Worm (Caenorhabditis elegans) whole organism, L1 larva: ENCODE results near the gene ZK822.10.

Experiments
- C34B4.2 ChIP-seq: sonication (generic microtip); optimal IDR thresholded peaks from 2 replicates; lab custom pipeline; 2017; ENCODE audit warnings: mild to moderate bottlenecking, missing genetic modification characterization, missing compliant biosample characterization
- Y116A8C.19 ChIP-seq: sonication (generic microtip); optimal IDR thresholded peaks from 2 replicates; lab custom pipeline; 2016; ENCODE audit warnings: missing compliant biosample characterization, missing genetic modification characterization, borderline replicate concordance
- aha-1 ChIP-seq: fragments of 150-350 bp; optimal IDR thresholded peaks from 2 replicates; lab custom pipeline; 2014; ENCODE audit warnings: missing biosample characterization, missing genetic modification characterization
- aly-2 ChIP-seq: fragments of 150-350 bp; optimal IDR thresholded peaks from 2 replicates; lab custom pipeline; 2014; ENCODE audit warnings: missing biosample characterization, missing genetic modification characterization
- blmp-1 ChIP-seq: fragments of 150-350 bp; optimal IDR thresholded peaks from 2 replicates; lab custom pipeline; 2014; ENCODE audit warnings: missing biosample characterization, missing genetic modification characterization
- ceh-8 ChIP-seq: fragments of 200-800 bp; sonication (Bioruptor generic); optimal IDR thresholded peaks from 2 replicates; lab custom pipeline; 2018; ENCODE audit warnings: mild to moderate bottlenecking, missing genetic modification characterization, moderate library complexity, missing compliant biosample characterization
- efl-1 ChIP-seq, 4 experiments: fragments of 150-350 bp; optimal IDR thresholded peaks in 3 of 4; peaks in 1 of 4; 1 replicate in 1 of 4; 2 replicates in 3 of 4; lab custom pipeline; 2014; ENCODE audit warnings: missing biosample characterization in 2 of 4, missing genetic modification characterization in 2 of 4, missing genetic modification reagents in 2 of 4
- efl-3 ChIP-seq: fragments of 200-800 bp; sonication (Bioruptor generic); optimal IDR thresholded peaks from 2 replicates; lab custom pipeline; 2018; ENCODE audit warnings: mild to moderate bottlenecking, missing genetic modification characterization, missing compliant biosample characterization
- elt-2 ChIP-seq: sonication (generic microtip); optimal IDR thresholded peaks from 2 replicates; lab custom pipeline; 2016; ENCODE audit warnings: missing genetic modification characterization, mild to moderate bottlenecking, inconsistent platforms, missing compliant biosample characterization, missing genetic modification reagents
- elt-3 ChIP-seq, 6 experiments: fragments of 150-350 bp in 1 of 6; sonication (generic microtip); optimal IDR thresholded peaks; 2 replicates each; lab custom pipeline; 2017 to 2018; ENCODE audit warnings: missing biosample characterization in 6 of 6, missing genetic modification characterization in 6 of 6, inconsistent platforms in 1 of 6
- fkh-8 ChIP-seq: sonication (generic microtip); optimal IDR thresholded peaks from 2 replicates; lab custom pipeline; 2016; ENCODE audit warnings: mild to moderate bottlenecking, missing genetic modification characterization, missing compliant biosample characterization
- hlh-4 ChIP-seq: sonication (generic microtip); optimal IDR thresholded peaks from 2 replicates; lab custom pipeline; 2016; ENCODE audit warnings: mild to moderate bottlenecking, missing genetic modification characterization, missing compliant biosample characterization
- irx-1 ChIP-seq: sonication (generic microtip); optimal IDR thresholded peaks from 2 replicates; lab custom pipeline; 2016; ENCODE audit warnings: missing genetic modification characterization, missing compliant biosample characterization
- jun-1 ChIP-seq: fragments of 150-350 bp; optimal IDR thresholded peaks from 2 replicates; lab custom pipeline; 2014; ENCODE audit warnings: missing biosample characterization, missing genetic modification reagents, missing genetic modification characterization
- lin-14 ChIP-seq: fragments of 200-800 bp; sonication (Bioruptor generic); optimal IDR thresholded peaks from 2 replicates; lab custom pipeline; 2018; ENCODE audit warnings: mild to moderate bottlenecking, missing genetic modification characterization, moderate library complexity, missing compliant biosample characterization
- lin-15B ChIP-seq: fragments of 150-350 bp; sonication (generic microtip); optimal IDR thresholded peaks from 3 replicates; lab custom pipeline; 2014; ENCODE audit warnings: missing biosample characterization, missing genetic modification characterization
- lin-35 ChIP-seq, 2 experiments: fragments of 150-350 bp; optimal IDR thresholded peaks; 2 replicates each; lab custom pipeline; 2014; ENCODE audit warnings: missing biosample characterization in 2 of 2, missing genetic modification characterization in 2 of 2, missing genetic modification reagents in 2 of 2
- lir-3 ChIP-seq: sonication (generic microtip); optimal IDR thresholded peaks from 2 replicates; lab custom pipeline; 2016; ENCODE audit warnings: mild to moderate bottlenecking, missing genetic modification characterization, moderate library complexity, missing compliant biosample characterization; ENCODE audit not compliant: poor library complexity
- mab-9 ChIP-seq: fragments of 200-800 bp; sonication (Bioruptor generic); IDR thresholded peaks from 2 replicates; pipeline ENCODE4 v1.3.6; 2022; ENCODE audit warnings: missing genetic modification reagents, missing genetic modification characterization, missing compliant biosample characterization
- mdl-1 ChIP-seq, 2 experiments: fragments of 150-350 bp; optimal IDR thresholded peaks; 2 replicates each; lab custom pipeline; 2014 to 2017; ENCODE audit warnings: missing biosample characterization in 2 of 2, missing genetic modification characterization in 2 of 2, inconsistent platforms in 1 of 2
- mep-1 ChIP-seq: fragments of 150-350 bp; optimal IDR thresholded peaks from 2 replicates; lab custom pipeline; 2014; ENCODE audit warnings: missing biosample characterization, missing genetic modification characterization
- nhr-12 ChIP-seq: sonication (generic microtip); optimal IDR thresholded peaks from 2 replicates; lab custom pipeline; 2017; ENCODE audit warnings: missing biosample characterization, missing genetic modification characterization
- nhr-19 ChIP-seq: fragments of 200-800 bp; sonication (Bioruptor generic); conservative IDR thresholded peaks from 2 replicates; pipeline ENCODE4 v1.3.6; 2022; ENCODE audit warnings: missing genetic modification characterization, missing compliant biosample characterization
- nhr-20 ChIP-seq: sonication (generic microtip); optimal IDR thresholded peaks from 2 replicates; lab custom pipeline; 2016; ENCODE audit warnings: mild to moderate bottlenecking, missing genetic modification characterization, missing compliant biosample characterization
- nhr-237 ChIP-seq: fragments of 150-350 bp; optimal IDR thresholded peaks from 2 replicates; lab custom pipeline; 2014; ENCODE audit warnings: missing biosample characterization, missing genetic modification characterization
- nhr-28 ChIP-seq: fragments of 150-350 bp; optimal IDR thresholded peaks from 2 replicates; lab custom pipeline; 2014; ENCODE audit warnings: missing biosample characterization, missing genetic modification characterization
- nhr-47 ChIP-seq: sonication (generic microtip); optimal IDR thresholded peaks from 2 replicates; lab custom pipeline; 2016; ENCODE audit warnings: mild to moderate bottlenecking, missing genetic modification characterization, moderate library complexity, missing compliant biosample characterization
- nhr-71 ChIP-seq: sonication (generic microtip); optimal IDR thresholded peaks from 2 replicates; lab custom pipeline; 2016; ENCODE audit warnings: mild to moderate bottlenecking, missing genetic modification characterization, moderate library complexity, missing compliant biosample characterization
- nhr-76 ChIP-seq: sonication (generic microtip); optimal IDR thresholded peaks from 2 replicates; lab custom pipeline; 2017; ENCODE audit warnings: missing biosample characterization, missing genetic modification characterization
- nhr-85 ChIP-seq: sonication (generic microtip); peaks from one replicate; lab custom pipeline; 2016; ENCODE audit warnings: missing genetic modification characterization, inconsistent platforms, missing compliant biosample characterization
- nhr-90 ChIP-seq: sonication (generic microtip); optimal IDR thresholded peaks from 2 replicates; lab custom pipeline; 2016; ENCODE audit warnings: mild to moderate bottlenecking, missing genetic modification characterization, missing compliant biosample characterization; ENCODE audit not compliant: poor library complexity
- pax-3 ChIP-seq: fragments of 200-800 bp; sonication (Bioruptor generic); optimal IDR thresholded peaks from 2 replicates; lab custom pipeline; 2018; ENCODE audit warnings: mild to moderate bottlenecking, missing genetic modification characterization, moderate library complexity, missing compliant biosample characterization
- pqm-1 ChIP-seq: sonication (generic microtip); optimal IDR thresholded peaks from 3 replicates; lab custom pipeline; 2017; ENCODE audit warnings: missing biosample characterization, missing genetic modification characterization
- rnt-1 ChIP-seq: sonication (generic microtip); optimal IDR thresholded peaks from 2 replicates; lab custom pipeline; 2016; ENCODE audit warnings: mild to moderate bottlenecking, missing genetic modification characterization, moderate library complexity, missing compliant biosample characterization
- snu-23 ChIP-seq: sonication (generic microtip); optimal IDR thresholded peaks from 2 replicates; lab custom pipeline; 2016; ENCODE audit warnings: missing genetic modification characterization, missing compliant biosample characterization
- tbx-2 ChIP-seq: sonication (generic microtip); optimal IDR thresholded peaks from 2 replicates; lab custom pipeline; 2016; ENCODE audit warnings: missing genetic modification characterization, missing compliant biosample characterization
- tlp-1 ChIP-seq: fragments of 150-350 bp; optimal IDR thresholded peaks from 2 replicates; lab custom pipeline; 2014; ENCODE audit warnings: missing biosample characterization, missing genetic modification characterization
- unc-86 ChIP-seq: sonication (generic microtip); optimal IDR thresholded peaks from 2 replicates; lab custom pipeline; 2016; ENCODE audit warnings: missing genetic modification characterization, missing compliant biosample characterization
- unc-98 ChIP-seq: fragments of 200-800 bp; sonication (Bioruptor generic); IDR thresholded peaks from 2 replicates; pipeline ENCODE4 v1.3.6; 2022; ENCODE audit warnings: missing genetic modification characterization, missing compliant biosample characterization
- zag-1 ChIP-seq: fragments of 150-350 bp; optimal IDR thresholded peaks from 2 replicates; lab custom pipeline; 2014; ENCODE audit warnings: missing biosample characterization, missing genetic modification characterization
- zip-4 ChIP-seq: fragments of 200-800 bp; sonication (Bioruptor generic); optimal IDR thresholded peaks from 2 replicates; lab custom pipeline; 2018; ENCODE audit warnings: mild to moderate bottlenecking, missing genetic modification characterization, moderate library complexity, missing compliant biosample characterization

ZK822.10 gene

ce11 chrIV:11914260-11914836 lies 2.6 kb upstream of the ZK822.10 start:
- TF ChIP-seq nhr-12 (tag; lab: Kevin White, UChicago) (no peak), efl-1 (optimal IDR thresholded peaks at IDR 0.05; lab: Kevin White, UChicago) (no peak), efl-1 (GFP tag; optimal IDR thresholded peaks at IDR 0.05 in 1 of 2; lab: Kevin White, UChicago) (peak in 1 of 2 experiments; percentile 84)

ce11 chrIV:11914837-11915737 lies 1.9 kb upstream of the ZK822.10 start, which contains the start of gene fat-6:
TSS of gene fat-6 (minus strand) at chrIV:11915687.
- TF ChIP-seq mdl-1 (tag; optimal IDR thresholded peaks at IDR 0.05; lab: Kevin White, UChicago): peak in 1 of 2 experiments; percentile 21
- no peak for TF ChIP-seq aly-2
- TF ChIP-seq efl-3 (GFP tag; lab: Kevin White, UChicago): no peak
- TF ChIP-seq tlp-1 (tag; lab: Kevin White, UChicago): peak; percentile 24
- TF ChIP-seq rnt-1: no peak
- peak in 3 of 6 experiments; percentile 59 to 60 (median 59) for TF ChIP-seq elt-3 (tag; optimal IDR thresholded peaks at IDR 0.05; lab: Kevin White, UChicago)
- peak; percentile 31 for TF ChIP-seq nhr-71
- TF ChIP-seq nhr-47 (tag; lab: Kevin White, UChicago): peak; percentile 2
- peak; percentile 31 for TF ChIP-seq mep-1 (tag; lab: Kevin White, UChicago)
- peak; percentile 32 for TF ChIP-seq nhr-20 (tag; lab: Kevin White, UChicago)
- no peak for TF ChIP-seq fkh-8 (tag; lab: Kevin White, UChicago)
- peak in 1 of 2 experiments; percentile 24 for TF ChIP-seq lin-35 (GFP tag; optimal IDR thresholded peaks at IDR 0.05; lab: Kevin White, UChicago)
- TF ChIP-seq lir-3 (tag; lab: Kevin White, UChicago): no peak
- TF ChIP-seq elt-2 (tag; lab: Kevin White, UChicago): peak; percentile 49
- TF ChIP-seq efl-1 (optimal IDR thresholded peaks at IDR 0.05; lab: Kevin White, UChicago): no peak
- TF ChIP-seq efl-1 (GFP tag; optimal IDR thresholded peaks at IDR 0.05 in 1 of 2; lab: Kevin White, UChicago): peak in 1 of 2 experiments; percentile 83
- TF ChIP-seq lin-14: peak; percentile 58
- peak; percentile 80 for TF ChIP-seq nhr-85 (tag; lab: Kevin White, UChicago)
- TF ChIP-seq nhr-19 (GFP tag; lab: Robert Waterston, UW): no peak
- peak; percentile 23 for TF ChIP-seq blmp-1 (tag; lab: Kevin White, UChicago)

ce11 chrIV:11915768-11916453 lies 1.0 kb upstream of the ZK822.10 start, which contains the start of gene ZK822.9:
TSS of gene ZK822.9 (plus strand) at chrIV:11915947.
- TF ChIP-seq efl-3 (GFP tag; lab: Kevin White, UChicago) (no peak), zip-4 (GFP tag; lab: Kevin White, UChicago) (no peak), jun-1 (tag; lab: Kevin White, UChicago) (no peak), ceh-8 (GFP tag; lab: Kevin White, UChicago) (no peak), snu-23 (GFP tag; lab: Kevin White, UChicago) (peak; percentile 38), pqm-1 (tag; lab: Kevin White, UChicago) (no peak), pax-3 (tag; lab: Kevin White, UChicago) (no peak), lin-14 (peak; percentile 6), Y116A8C.19 (no peak), elt-2 (tag; lab: Kevin White, UChicago) (peak; percentile 48), nhr-237 (tag; lab: Kevin White, UChicago) (no peak), tbx-2 (tag; lab: Kevin White, UChicago) (no peak), lin-15B (tag; lab: Kevin White, UChicago) (no peak), nhr-90 (peak; percentile 5), mab-9 (GFP tag; lab: Robert Waterston, UW) (no peak), hlh-4 (tag; lab: Kevin White, UChicago) (no peak), lin-35 (GFP tag; optimal IDR thresholded peaks at IDR 0.05; lab: Kevin White, UChicago) (peak in 1 of 2 experiments; percentile 50), aha-1 (no peak), tlp-1 (tag; lab: Kevin White, UChicago) (no peak), efl-1 (optimal IDR thresholded peaks at IDR 0.05; lab: Kevin White, UChicago) (no peak), efl-1 (GFP tag; optimal IDR thresholded peaks at IDR 0.05 in 1 of 2; lab: Kevin White, UChicago) (no peak), nhr-76 (tag; lab: Kevin White, UChicago) (no peak), nhr-71 (peak; percentile 32), C34B4.2 (no peak), nhr-28 (tag; lab: Kevin White, UChicago) (no peak), nhr-20 (tag; lab: Kevin White, UChicago) (peak; percentile 38), nhr-47 (tag; lab: Kevin White, UChicago) (no peak), nhr-12 (tag; lab: Kevin White, UChicago) (no peak), unc-98 (no peak), blmp-1 (tag; lab: Kevin White, UChicago) (no peak), zag-1 (tag; lab: Kevin White, UChicago) (no peak), irx-1 (tag; lab: Kevin White, UChicago) (no peak), unc-86 (tag; lab: Kevin White, UChicago) (no peak)
